Fruit fly (Drosophila melanogaster): ENCODE measurements around the gene CG42784.

DNA sequence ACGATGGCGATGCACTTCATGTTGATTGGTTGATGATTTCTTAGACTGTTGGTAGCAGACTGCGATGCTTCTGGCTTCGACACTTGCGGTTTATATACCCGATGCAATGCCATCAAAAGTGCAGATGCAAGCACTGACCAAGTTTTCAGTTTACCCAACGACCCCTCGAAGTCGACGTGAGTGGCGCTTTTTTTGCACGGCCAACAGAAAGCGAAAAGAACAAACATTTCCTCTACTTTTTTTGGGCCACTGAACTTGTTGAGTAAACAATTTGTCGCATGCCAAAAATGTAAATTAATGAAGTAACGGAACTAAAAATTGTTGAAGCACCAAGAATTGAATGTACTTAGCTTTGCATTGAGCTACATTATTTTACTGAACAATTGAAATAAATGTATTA, 3.7 kb upstream of the CG42784 start, which contains the start of gene Vm34Ca:
- TF ChIP-seq pan (optimal IDR thresholded peaks at IDR 0.05) (no peak), CG8478 (optimal IDR thresholded peaks at IDR 0.05) (no peak)
